Fruit fly (Drosophila melanogaster) whole organism: ENCODE measurements around the gene Prosalpha3T.

ENCODE experiments used
- CG8478 ChIP-seq: fragments of >200 bp; optimal IDR thresholded peaks from 2 replicates; lab custom pipeline; 2018; ENCODE audit warnings: inconsistent platforms
- Dll ChIP-seq: fragments of >200 bp; optimal IDR thresholded peaks from 2 replicates; lab custom pipeline; 2017

dm6 chr3R:31123315-31123714 is at the start of gene Prosalpha3T:
- TF ChIP-seq CG8478, result no peak
- TF ChIP-seq Dll (lab: Kevin White, UChicago), result no peak
